Worm (Caenorhabditis elegans) whole organism, midembryonic: ENCODE measurements around the gene C15H9.9.

Experiments
- T22C8.4 ChIP-seq: fragments of 200-800 bp; sonication (Bioruptor generic); IDR thresholded peaks from 2 replicates; pipeline ENCODE4 v1.3.6; 2022; ENCODE audit warnings: missing genetic modification characterization, missing compliant biosample characterization
- cog-1 ChIP-seq: sonication (generic microtip); optimal IDR thresholded peaks from 2 replicates; lab custom pipeline; 2016; ENCODE audit warnings: missing genetic modification characterization, missing compliant biosample characterization
- flt-1 ChIP-seq: fragments of 200-800 bp; sonication (Bioruptor generic); IDR thresholded peaks from 2 replicates; pipeline ENCODE4 v1.3.6; 2022; ENCODE audit warnings: missing genetic modification characterization, missing compliant biosample characterization
- klf-2 ChIP-seq: fragments of 200-800 bp; sonication (Bioruptor generic); conservative IDR thresholded peaks from 2 replicates; pipeline ENCODE4 v1.3.6; 2022; ENCODE audit warnings: missing genetic modification reagents, missing genetic modification characterization, missing compliant biosample characterization
- med-1 ChIP-seq: sonication (generic microtip); optimal IDR thresholded peaks from 2 replicates; lab custom pipeline; 2017; ENCODE audit warnings: missing genetic modification characterization, mild to moderate bottlenecking, missing compliant biosample characterization, antibody characterized with exemption, missing genetic modification reagents; ENCODE audit not compliant: insufficient read depth
- ref-1 ChIP-seq: fragments of 200-800 bp; sonication (Bioruptor generic); conservative IDR thresholded peaks from 2 replicates; pipeline ENCODE4 v1.3.6; 2022; ENCODE audit warnings: missing genetic modification reagents, missing genetic modification characterization, missing compliant biosample characterization
- tab-1 ChIP-seq: fragments of 200-800 bp; sonication (Bioruptor generic); IDR thresholded peaks from 2 replicates; pipeline ENCODE4 v1.3.6; 2022; ENCODE audit warnings: missing genetic modification characterization, missing compliant biosample characterization
- ztf-23 ChIP-seq: fragments of 200-800 bp; sonication (Bioruptor generic); IDR thresholded peaks from 2 replicates; pipeline ENCODE4 v1.3.6; 2022; ENCODE audit warnings: missing genetic modification reagents, missing genetic modification characterization, missing compliant biosample characterization
- ztf-29 ChIP-seq: fragments of 200-800 bp; sonication (Bioruptor generic); IDR thresholded peaks from 2 replicates; pipeline ENCODE4 v1.3.6; 2022; ENCODE audit warnings: missing genetic modification reagents, missing genetic modification characterization, missing compliant biosample characterization

The C15H9.9 gene

DNA sequence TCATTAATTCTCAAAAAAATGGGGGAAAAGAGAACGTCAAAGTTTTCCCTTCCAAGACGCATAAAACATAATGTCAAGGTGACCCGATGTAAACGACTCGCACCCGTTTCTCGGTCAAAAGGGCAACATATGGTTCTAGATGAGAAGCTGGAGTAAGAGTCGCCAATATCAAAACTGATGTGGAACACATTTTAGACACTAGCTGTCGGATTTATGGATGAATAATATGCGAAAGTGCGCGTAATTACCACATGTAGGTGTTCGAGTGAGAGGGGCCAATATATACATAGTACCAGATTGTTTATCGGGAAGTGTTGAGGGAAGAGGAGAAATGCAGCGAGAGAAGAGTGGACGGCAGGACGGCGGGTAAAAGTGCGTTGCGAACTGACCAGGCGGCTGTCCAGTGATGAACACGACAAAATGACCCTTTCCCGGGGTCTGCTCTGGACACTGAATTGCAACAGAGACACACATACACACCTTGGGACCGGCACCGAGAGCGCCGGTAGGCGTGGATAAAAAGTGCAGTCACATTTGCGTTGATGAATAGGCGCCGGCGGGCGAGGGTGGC lies 23.0 kb upstream of the C15H9.9 start:
- TF ChIP-seq klf-2 (GFP tag; lab: Robert Waterston, UW) (no peak), ztf-23 (no peak), ztf-29 (GFP tag; lab: Robert Waterston, UW) (no peak), med-1 (no peak), ref-1 (GFP tag; lab: Robert Waterston, UW) (no peak), T22C8.4 (GFP tag; lab: Robert Waterston, UW) (no peak), tab-1 (no peak), flt-1 (GFP tag; lab: Robert Waterston, UW) (no peak), cog-1 (tag; lab: Kevin White, UChicago) (no peak)

- TF ChIP-seq ref-1 (GFP tag; lab: Robert Waterston, UW) (no peak), ztf-23 (no peak), tab-1 (no peak), klf-2 (GFP tag; lab: Robert Waterston, UW) (no peak)
Measured at ce11 chrX:6150449-6150848, 22.4 kb upstream of the C15H9.9 start, which contains the start of gene tag-275. Gene tag-275, minus strand, starts transcription at chrX:6150549.

DNA sequence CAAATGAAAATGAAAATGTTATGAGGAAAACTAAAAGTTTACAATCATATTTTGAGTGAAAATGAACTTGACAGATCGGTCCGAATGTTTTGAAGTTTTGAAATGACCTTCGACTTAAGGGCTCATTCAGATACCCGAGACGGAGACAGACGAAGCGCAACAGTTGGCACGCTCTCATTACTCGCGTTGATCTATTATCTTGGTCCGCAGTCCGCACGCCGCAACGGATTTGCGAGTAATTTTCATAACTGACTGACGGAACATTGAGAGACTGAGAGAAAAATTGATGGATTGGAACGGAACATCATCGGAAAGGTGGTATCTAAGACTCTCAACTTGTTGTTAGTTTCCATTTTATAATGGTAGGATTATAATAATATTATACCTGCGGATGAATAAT lies 17.8 kb upstream of the C15H9.9 start:
- TF ChIP-seq ztf-23: no peak
- no peak for TF ChIP-seq med-1
- TF ChIP-seq ref-1 (GFP tag; lab: Robert Waterston, UW): no peak
- TF ChIP-seq klf-2 (GFP tag; lab: Robert Waterston, UW): no peak
- TF ChIP-seq T22C8.4 (GFP tag; lab: Robert Waterston, UW): no peak

DNA sequence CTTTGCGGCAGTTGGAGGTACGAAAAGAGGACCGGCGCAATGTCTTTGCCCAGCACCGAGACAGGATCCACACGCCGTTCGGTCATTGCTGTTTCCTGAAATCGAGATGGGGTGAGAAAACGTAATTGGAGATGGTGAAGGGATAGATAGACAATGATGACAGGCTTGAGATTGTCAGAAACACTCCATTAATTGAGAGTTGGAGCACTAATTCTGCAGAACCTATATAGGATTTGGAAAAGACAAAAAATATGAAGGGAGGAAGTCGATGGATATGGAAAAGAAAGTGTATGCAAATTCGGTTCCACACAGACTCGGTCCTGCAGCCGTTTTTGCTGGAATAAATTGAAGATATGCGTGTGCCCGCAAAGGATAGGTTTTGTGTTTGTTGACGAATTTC lies 10.2 kb upstream of the C15H9.9 start, which contains the start of gene Y72A10A.1:
Gene Y72A10A.1 (minus strand): TSS at position 101 of the 400 bp plus-strand sequence.
- TF ChIP-seq cog-1 (tag; lab: Kevin White, UChicago): no peak
- TF ChIP-seq T22C8.4 (GFP tag; lab: Robert Waterston, UW): no peak
- TF ChIP-seq med-1: no peak
- no peak for TF ChIP-seq ref-1 (GFP tag; lab: Robert Waterston, UW)
- no peak for TF ChIP-seq ztf-23
- TF ChIP-seq klf-2 (GFP tag; lab: Robert Waterston, UW): no peak
- TF ChIP-seq tab-1: no peak
- no peak for TF ChIP-seq ztf-29 (GFP tag; lab: Robert Waterston, UW)
- no peak for TF ChIP-seq flt-1 (GFP tag; lab: Robert Waterston, UW)

DNA sequence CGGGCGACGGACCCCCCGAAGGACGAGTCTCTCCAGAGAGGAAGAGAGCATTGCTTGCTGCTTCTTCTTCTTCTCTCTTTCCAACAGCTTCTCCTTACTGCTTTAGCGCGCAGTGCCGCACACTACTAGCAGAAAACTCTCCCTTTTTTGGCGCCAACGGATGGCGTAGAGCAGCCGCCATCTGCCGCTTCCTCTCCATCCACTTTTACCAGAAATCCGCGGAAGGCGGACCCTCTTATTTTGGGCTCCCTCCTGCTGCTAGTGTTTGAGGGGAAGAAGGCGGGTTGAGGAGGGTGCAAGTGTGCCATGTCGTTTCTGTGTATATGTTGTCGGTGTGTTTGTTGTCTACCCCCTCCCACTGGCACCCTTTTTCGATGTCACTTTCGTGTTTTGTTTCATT lies 6.3 kb upstream of the C15H9.9 start:
- TF ChIP-seq flt-1 (GFP tag; lab: Robert Waterston, UW): 0 out of 2 replicates have a peak, but pooled peaks have one; percentile 34
- no peak for TF ChIP-seq klf-2 (GFP tag; lab: Robert Waterston, UW)
- TF ChIP-seq tab-1: no peak
- no peak for TF ChIP-seq cog-1 (tag; lab: Kevin White, UChicago)

ce11 chrX:6129277-6129676 lies 1.2 kb upstream of the C15H9.9 start:
- TF ChIP-seq cog-1 (tag; lab: Kevin White, UChicago): no peak
- TF ChIP-seq ztf-23: 0 out of 2 replicates have a peak, but pooled peaks have one; percentile 29

DNA sequence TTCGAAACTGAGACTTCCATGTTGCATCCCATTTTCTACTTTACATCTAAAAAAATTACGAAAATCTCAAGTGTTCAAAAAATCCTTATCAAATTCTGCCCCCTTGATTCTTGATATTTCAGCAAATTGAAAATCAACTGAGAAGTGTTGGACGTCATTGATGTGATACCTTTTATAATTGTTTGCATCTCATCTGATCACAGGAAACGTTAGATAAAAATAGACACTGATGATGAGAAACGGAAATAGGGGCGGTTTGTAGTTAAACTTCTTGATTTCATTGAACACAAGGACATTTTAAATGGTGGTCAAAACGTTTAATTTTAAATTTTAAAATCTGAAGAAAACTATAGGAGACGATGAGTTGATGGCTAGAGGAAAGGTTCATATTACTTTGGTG lies 698 bp upstream of the C15H9.9 start:
- TF ChIP-seq klf-2 (GFP tag; lab: Robert Waterston, UW) (no peak), ztf-29 (GFP tag; lab: Robert Waterston, UW) (no peak), flt-1 (GFP tag; lab: Robert Waterston, UW) (no peak), ref-1 (GFP tag; lab: Robert Waterston, UW) (no peak), med-1 (no peak), cog-1 (tag; lab: Kevin White, UChicago) (no peak), tab-1 (no peak), T22C8.4 (GFP tag; lab: Robert Waterston, UW) (no peak), ztf-23 (no peak)

DNA sequence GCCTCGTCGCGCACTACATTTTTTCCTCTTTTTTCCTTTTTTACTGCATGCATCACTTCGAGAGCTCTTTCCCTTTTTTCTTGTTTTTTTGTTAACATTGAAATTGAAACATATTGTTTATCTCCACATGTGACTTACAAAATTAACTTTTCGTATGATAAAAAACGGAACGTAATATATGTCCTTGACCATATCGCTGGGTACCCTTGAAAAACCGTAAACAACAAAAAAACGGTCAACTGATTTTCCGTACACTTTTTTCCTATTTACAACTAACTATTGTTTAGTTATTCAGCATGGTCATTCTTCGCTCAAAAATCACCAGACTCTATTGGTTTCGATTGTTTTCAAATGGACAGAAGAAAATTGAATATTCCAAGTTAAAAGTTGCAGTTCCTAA lies 6.0 kb downstream of the C15H9.9 start, which contains the start of gene nnt-1:
Gene nnt-1 (plus strand): TSS at position 286 of the 400 bp plus-strand sequence.
- TF ChIP-seq ref-1 (GFP tag; lab: Robert Waterston, UW) (no peak), T22C8.4 (GFP tag; lab: Robert Waterston, UW) (no peak), ztf-23 (no peak), klf-2 (GFP tag; lab: Robert Waterston, UW) (no peak), tab-1 (no peak), med-1 (no peak), ztf-29 (GFP tag; lab: Robert Waterston, UW) (no peak), flt-1 (GFP tag; lab: Robert Waterston, UW) (no peak)

DNA sequence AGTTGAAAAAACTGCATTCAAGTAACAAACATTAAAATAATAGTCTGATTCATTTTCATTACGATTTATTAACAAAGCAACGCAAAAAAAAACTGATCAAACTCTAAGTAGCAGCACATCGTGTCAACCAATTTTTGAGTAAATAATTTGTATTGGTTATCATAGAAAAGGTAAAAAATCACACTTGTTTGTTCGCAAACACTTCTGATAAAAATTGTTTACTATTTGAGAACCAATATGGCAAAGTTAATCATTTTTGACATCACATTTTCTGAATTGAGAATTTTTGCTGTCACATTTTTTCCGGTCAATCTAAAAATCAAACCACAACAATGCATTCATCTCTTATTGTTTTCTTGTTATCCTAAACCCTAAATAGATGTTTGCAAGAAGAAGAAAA lies 6.8 kb downstream of the C15H9.9 start:
- TF ChIP-seq klf-2 (GFP tag; lab: Robert Waterston, UW) (no peak), ztf-23 (no peak), med-1 (no peak), ztf-29 (GFP tag; lab: Robert Waterston, UW) (no peak)

ce11 chrX:6118086-6118825 lies 9.8 kb downstream of the C15H9.9 start, which contains the start of gene C15H9.2:
Gene C15H9.2, plus strand, starts transcription at chrX:6118526.
- TF ChIP-seq T22C8.4 (GFP tag; lab: Robert Waterston, UW) (no peak), klf-2 (GFP tag; lab: Robert Waterston, UW) (no peak), cog-1 (tag; lab: Kevin White, UChicago) (no peak), tab-1 (no peak), ztf-29 (GFP tag; lab: Robert Waterston, UW) (no peak), med-1 (no peak), ref-1 (GFP tag; lab: Robert Waterston, UW) (no peak), ztf-23 (no peak), flt-1 (GFP tag; lab: Robert Waterston, UW) (no peak)
